Fruit fly (Drosophila melanogaster) whole organism, embryonic: Measurements from ENCODE around the gene RpS5b.

Experiments used
- CG10267 ChIP-seq: fragments of 200-800 bp; sonication (Bioruptor generic); optimal IDR thresholded peaks from 2 replicates; lab custom pipeline; 2018; ENCODE audit warnings: missing biosample characterization, mild to moderate bottlenecking, missing genetic modification characterization, moderate library complexity
- CG10321 ChIP-seq: fragments of 200-800 bp; sonication (Bioruptor generic); IDR thresholded peaks from 2 replicates; pipeline ENCODE4 v1.3.6; 2022; ENCODE audit warnings: missing biosample characterization, missing genetic modification characterization
- CG11093 ChIP-seq: fragments of 200-800 bp; sonication (Bioruptor generic); IDR thresholded peaks from 3 replicates; pipeline ENCODE4 v1.3.6; 2022; ENCODE audit warnings: missing biosample characterization, missing genetic modification characterization
- CG11696 ChIP-seq: fragments of 200-800 bp; sonication (Bioruptor generic); IDR thresholded peaks from 2 replicates; pipeline ENCODE4 v1.3.6; 2022; ENCODE audit warnings: missing biosample characterization, missing genetic modification characterization
- CG1792 ChIP-seq: fragments of 200-800 bp; sonication (Bioruptor generic); optimal IDR thresholded peaks from 2 replicates; lab custom pipeline; 2016; ENCODE audit warnings: missing biosample characterization, missing genetic modification characterization
- CG30020 ChIP-seq: fragments of 200-800 bp; optimal IDR thresholded peaks from 2 replicates; lab custom pipeline; 2019; ENCODE audit warnings: missing biosample characterization, mild to moderate bottlenecking, missing genetic modification characterization, moderate library complexity
- CG30403 ChIP-seq: fragments of 200-800 bp; sonication (Bioruptor generic); optimal IDR thresholded peaks from 3 replicates; lab custom pipeline; 2016; ENCODE audit warnings: missing biosample characterization, missing genetic modification characterization
- CG34422 ChIP-seq: fragments of 200-800 bp; sonication (Bioruptor generic); IDR thresholded peaks from 3 replicates; pipeline ENCODE4 v1.3.6; 2022; ENCODE audit warnings: missing biosample characterization, missing genetic modification characterization
- CG42726 ChIP-seq: fragments of 200-800 bp; sonication (Bioruptor generic); IDR thresholded peaks from 2 replicates; pipeline ENCODE4 v1.3.6; 2022; ENCODE audit warnings: missing biosample characterization, missing genetic modification characterization; ENCODE audit not compliant: partially characterized antibody
- CG4328 ChIP-seq: fragments of 200-800 bp; sonication (Bioruptor generic); optimal IDR thresholded peaks from 3 replicates; lab custom pipeline; 2017; ENCODE audit warnings: missing biosample characterization, missing genetic modification reagents, missing genetic modification characterization
- CG5953 ChIP-seq: fragments of 200-800 bp; sonication (Bioruptor generic); IDR thresholded peaks from 2 replicates; pipeline ENCODE4 v1.3.6; 2022; ENCODE audit warnings: missing biosample characterization, missing genetic modification characterization
- CG6683 ChIP-seq: fragments of 200-800 bp; sonication (Bioruptor generic); optimal IDR thresholded peaks from 2 replicates; lab custom pipeline; 2017; ENCODE audit warnings: missing biosample characterization, mild to moderate bottlenecking, missing genetic modification characterization, missing genetic modification reagents
- CG6813 ChIP-seq: fragments of 200-800 bp; sonication (Bioruptor generic); optimal IDR thresholded peaks from 2 replicates; lab custom pipeline; 2017; ENCODE audit warnings: missing biosample characterization, missing genetic modification characterization, mild to moderate bottlenecking, moderate library complexity, missing genetic modification reagents
- CG7963 ChIP-seq: fragments of 200-800 bp; sonication (Bioruptor generic); IDR thresholded peaks from 3 replicates; pipeline ENCODE4 v1.3.6; 2022; ENCODE audit warnings: missing biosample characterization, missing genetic modification characterization; ENCODE audit not compliant: partially characterized antibody
- CG9797 ChIP-seq: fragments of 200-800 bp; sonication (Bioruptor generic); optimal IDR thresholded peaks from 3 replicates; lab custom pipeline; 2018; ENCODE audit warnings: missing biosample characterization, mild to moderate bottlenecking, missing genetic modification characterization
- CHES-1-like ChIP-seq: fragments of 200-800 bp; sonication (Bioruptor generic); optimal IDR thresholded peaks from 2 replicates; lab custom pipeline; 2016; ENCODE audit warnings: missing biosample characterization, missing genetic modification characterization
- ERR ChIP-seq: fragments of 200-800 bp; sonication (Bioruptor generic); optimal IDR thresholded peaks from 2 replicates; lab custom pipeline; 2016; ENCODE audit warnings: missing biosample characterization, missing genetic modification characterization
- H15 ChIP-seq: fragments of 200-800 bp; sonication (Bioruptor generic); IDR thresholded peaks from 3 replicates; pipeline ENCODE4 v1.3.6; 2022; ENCODE audit warnings: missing biosample characterization, missing genetic modification characterization
- HLH3B ChIP-seq: fragments of 200-800 bp; sonication (Bioruptor generic); IDR thresholded peaks from 2 replicates; pipeline ENCODE4 v1.3.6; 2022; ENCODE audit warnings: missing biosample characterization, missing genetic modification characterization
- Hr39 ChIP-seq: fragments of >200 bp; optimal IDR thresholded peaks from 2 replicates; lab custom pipeline; 2017
- Kr ChIP-seq: fragments of 200-800 bp; sonication (Bioruptor generic); optimal IDR thresholded peaks from 2 replicates; lab custom pipeline; 2017; ENCODE audit warnings: missing biosample characterization, mild to moderate bottlenecking, missing genetic modification characterization
- Lim3 ChIP-seq: fragments of 200-800 bp; sonication (Bioruptor generic); IDR thresholded peaks from 2 replicates; pipeline ENCODE4 v1.3.6; 2022; ENCODE audit warnings: missing biosample characterization, missing genetic modification characterization
- Lpt ChIP-seq: fragments of >200 bp; optimal IDR thresholded peaks from 2 replicates; lab custom pipeline; 2018; ENCODE audit warnings: missing biosample characterization, missing genetic modification characterization
- MBD-R2 ChIP-seq: fragments of 200-800 bp; sonication (Bioruptor generic); IDR thresholded peaks from 2 replicates; pipeline ENCODE4 v1.3.6; 2022; ENCODE audit warnings: missing biosample characterization, missing genetic modification characterization
- Mes4 ChIP-seq: fragments of 200-800 bp; sonication (Bioruptor generic); optimal IDR thresholded peaks from 2 replicates; lab custom pipeline; 2016; ENCODE audit warnings: missing biosample characterization, missing genetic modification characterization
- NK7.1 ChIP-seq: fragments of 200-800 bp; sonication (Bioruptor generic); optimal IDR thresholded peaks from 3 replicates; lab custom pipeline; 2016; ENCODE audit warnings: missing biosample characterization, missing genetic modification characterization
- Neu2 ChIP-seq: fragments of 200-800 bp; sonication (Bioruptor generic); optimal IDR thresholded peaks from 3 replicates; lab custom pipeline; 2016; ENCODE audit warnings: missing biosample characterization, missing genetic modification characterization, borderline replicate concordance
- PHDP ChIP-seq: fragments of 200-800 bp; sonication (Bioruptor generic); optimal IDR thresholded peaks from 3 replicates; lab custom pipeline; 2018; ENCODE audit warnings: missing biosample characterization, mild to moderate bottlenecking, missing genetic modification characterization, moderate library complexity
- Pdp1 ChIP-seq, 2 experiments: fragments of 200-800 bp; sonication (Bioruptor generic); optimal IDR thresholded peaks; 3 replicates each; lab custom pipeline; 2016; ENCODE audit warnings: missing biosample characterization in 2 of 2, missing genetic modification characterization in 2 of 2, mild to moderate bottlenecking in 1 of 2, moderate library complexity in 1 of 2
- Rx ChIP-seq: fragments of 200-800 bp; sonication (Bioruptor generic); IDR thresholded peaks from 2 replicates; pipeline ENCODE4 v1.3.6; 2022; ENCODE audit warnings: missing biosample characterization, missing genetic modification characterization
- Scr ChIP-seq: fragments of 200-800 bp; sonication (Bioruptor generic); IDR thresholded peaks from 2 replicates; pipeline ENCODE4 v1.3.6; 2022; ENCODE audit warnings: missing biosample characterization, missing genetic modification characterization; ENCODE audit not compliant: partially characterized antibody
- Spps ChIP-seq: fragments of 200-800 bp; sonication (Bioruptor generic); optimal IDR thresholded peaks from 2 replicates; lab custom pipeline; 2018; ENCODE audit warnings: missing biosample characterization, mild to moderate bottlenecking, missing genetic modification characterization
- YL-1 ChIP-seq: fragments of 200-800 bp; sonication (Bioruptor generic); optimal IDR thresholded peaks from 3 replicates; lab custom pipeline; 2017; ENCODE audit warnings: missing biosample characterization, mild to moderate bottlenecking, missing genetic modification characterization
- bcd ChIP-seq: fragments of 200-800 bp; sonication (Bioruptor generic); optimal IDR thresholded peaks from 2 replicates; lab custom pipeline; 2017; ENCODE audit warnings: missing biosample characterization, mild to moderate bottlenecking, missing genetic modification characterization
- bsh ChIP-seq, 2 experiments: fragments of 200-800 bp; sonication (Bioruptor generic); optimal IDR thresholded peaks; 2 replicates each; lab custom pipeline; 2017 to 2018; ENCODE audit warnings: mild to moderate bottlenecking in 2 of 2, missing biosample characterization in 2 of 2, missing genetic modification characterization in 2 of 2, moderate library complexity in 1 of 2
- cg ChIP-seq: fragments of 200-800 bp; sonication (Bioruptor generic); optimal IDR thresholded peaks from 3 replicates; lab custom pipeline; 2019; ENCODE audit warnings: missing biosample characterization, mild to moderate bottlenecking, missing genetic modification characterization, moderate library complexity
- dati ChIP-seq: fragments of 200-800 bp; sonication (Bioruptor generic); IDR thresholded peaks from 2 replicates; pipeline ENCODE4 v1.3.6; 2022; ENCODE audit warnings: missing biosample characterization, missing genetic modification characterization
- en ChIP-seq: fragments of 200-800 bp; sonication (Bioruptor generic); optimal IDR thresholded peaks from 2 replicates; lab custom pipeline; 2016; ENCODE audit warnings: missing biosample characterization, missing genetic modification characterization
- ewg ChIP-seq: fragments of 200-800 bp; sonication (Bioruptor generic); optimal IDR thresholded peaks from 3 replicates; lab custom pipeline; 2017; ENCODE audit warnings: mild to moderate bottlenecking, missing biosample characterization, missing genetic modification reagents, missing genetic modification characterization
- gfzf ChIP-seq: fragments of 200-800 bp; sonication (Bioruptor generic); optimal IDR thresholded peaks from 2 replicates; lab custom pipeline; 2016; ENCODE audit warnings: missing biosample characterization, mild to moderate bottlenecking, missing genetic modification characterization, moderate library complexity
- ind ChIP-seq: fragments of 200-800 bp; sonication (Bioruptor generic); optimal IDR thresholded peaks from 3 replicates; lab custom pipeline; 2016; ENCODE audit warnings: missing biosample characterization, missing genetic modification characterization
- jigr1 ChIP-seq: fragments of 200-800 bp; sonication (Bioruptor generic); IDR thresholded peaks from 3 replicates; pipeline ENCODE4 v1.3.6; 2022; ENCODE audit warnings: missing biosample characterization, missing genetic modification characterization
- klu ChIP-seq: fragments of 200-800 bp; sonication (Bioruptor generic); IDR thresholded peaks from 2 replicates; pipeline ENCODE4 v1.3.6; 2022; ENCODE audit warnings: missing biosample characterization, missing genetic modification characterization
- maf-S ChIP-seq: fragments of 200-800 bp; sonication (Bioruptor generic); optimal IDR thresholded peaks from 2 replicates; lab custom pipeline; 2016; ENCODE audit warnings: missing biosample characterization, missing genetic modification characterization
- ranshi ChIP-seq: fragments of 200-800 bp; sonication (Bioruptor generic); IDR thresholded peaks from 2 replicates; pipeline ENCODE4 v1.3.6; 2022; ENCODE audit warnings: missing biosample characterization, missing genetic modification characterization
- rib ChIP-seq: fragments of 200-800 bp; sonication (Bioruptor generic); IDR thresholded peaks from 2 replicates; pipeline ENCODE4 v1.3.6; 2022; ENCODE audit warnings: missing biosample characterization, missing genetic modification characterization
- ro ChIP-seq: fragments of 200-800 bp; sonication (Bioruptor generic); IDR thresholded peaks from 2 replicates; pipeline ENCODE4 v1.3.6; 2022; ENCODE audit warnings: missing biosample characterization, missing genetic modification characterization
- seq ChIP-seq: fragments of 200-800 bp; sonication (Bioruptor generic); IDR thresholded peaks from 2 replicates; pipeline ENCODE4 v1.3.6; 2022; ENCODE audit warnings: missing biosample characterization, missing genetic modification characterization
- shn ChIP-seq: fragments of 200-800 bp; sonication (Bioruptor generic); optimal IDR thresholded peaks from 3 replicates; lab custom pipeline; 2016; ENCODE audit warnings: missing biosample characterization, missing genetic modification characterization
- slou ChIP-seq: fragments of 200-800 bp; sonication (Bioruptor generic); optimal IDR thresholded peaks from 3 replicates; lab custom pipeline; 2016; ENCODE audit warnings: missing biosample characterization, missing genetic modification characterization
- stwl ChIP-seq: fragments of 200-800 bp; sonication (Bioruptor generic); optimal IDR thresholded peaks from 3 replicates; lab custom pipeline; 2018; ENCODE audit warnings: missing biosample characterization, mild to moderate bottlenecking, missing genetic modification characterization, moderate library complexity

RpS5b gene

DNA sequence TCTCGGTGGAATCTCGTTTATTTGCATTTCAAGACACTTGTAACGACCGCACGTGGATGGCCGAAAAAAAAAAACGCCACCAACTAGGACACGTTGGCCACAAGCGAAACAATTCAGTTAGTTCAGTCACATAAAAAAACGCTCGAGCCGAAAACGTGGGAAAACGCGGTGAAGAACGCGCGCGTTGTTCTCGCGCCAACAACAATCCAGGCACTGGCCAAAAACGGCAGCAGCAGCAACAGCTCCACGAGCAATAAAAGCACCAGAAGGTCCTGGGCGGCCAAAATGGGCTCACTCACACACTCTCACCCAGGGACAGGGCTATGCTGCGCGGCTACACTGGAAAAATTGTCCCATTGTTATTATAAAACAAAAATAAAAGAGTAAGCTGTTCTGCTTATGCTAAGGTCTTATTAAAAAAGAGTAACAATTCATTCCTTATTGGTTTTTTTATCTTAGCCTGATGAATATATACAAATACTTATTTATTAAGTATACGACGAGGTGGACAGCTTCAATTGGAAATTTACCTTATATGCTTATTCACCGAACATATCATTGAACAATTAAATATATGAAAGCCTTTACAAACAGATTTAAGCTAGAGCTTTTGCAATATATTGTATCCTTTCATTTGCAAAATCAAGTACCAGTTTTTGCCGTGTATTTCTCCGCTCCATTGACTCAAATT lies 25.9 kb downstream of the RpS5b start, which contains the start of gene btsz (continued):
- TF ChIP-seq MBD-R2 (GFP tag; lab: Robert Waterston, UW) (no peak), CG5953 (no peak), CG11696 (GFP tag; lab: Robert Waterston, UW) (no peak), ind (GFP tag; lab: Kevin White, UChicago) (peak; percentile 44), slou (GFP tag; lab: Kevin White, UChicago) (no peak), Pdp1 (GFP tag; optimal IDR thresholded peaks at IDR 0.05; lab: Kevin White, UChicago) (peak in 1 of 2 experiments; percentile 24), CG6813 (GFP tag; lab: Kevin White, UChicago) (no peak), Hr39 (lab: Kevin White, UChicago) (no peak), CG30020 (no peak), CG10267 (tag; lab: Kevin White, UChicago) (no peak), stwl (tag; lab: Kevin White, UChicago) (no peak), jigr1 (GFP tag; lab: Robert Waterston, UW) (no peak), cg (GFP tag; lab: Kevin White, UChicago) (no peak), PHDP (peak; percentile 27), H15 (no peak), CHES-1-like (GFP tag; lab: Kevin White, UChicago) (no peak), shn (GFP tag; lab: Kevin White, UChicago) (no peak), maf-S (no peak), Rx (GFP tag; lab: Robert Waterston, UW) (no peak), CG4328 (peak; percentile 31), CG42726 (no peak), Mes4 (GFP tag; lab: Kevin White, UChicago) (no peak), dati (GFP tag; lab: Robert Waterston, UW) (no peak), ewg (no peak), gfzf (GFP tag; lab: Kevin White, UChicago) (no peak), Spps (tag; lab: Kevin White, UChicago) (no peak), en (no peak), Kr (no peak), CG7963 (GFP tag; lab: Robert Waterston, UW) (no peak), CG6683 (GFP tag; lab: Kevin White, UChicago) (peak; percentile 43), ranshi (no peak; the same call in 1 of the 2 replicates), NK7.1 (GFP tag; lab: Kevin White, UChicago) (no peak), CG34422 (GFP tag; lab: Robert Waterston, UW) (no peak), CG9797 (GFP tag; lab: Kevin White, UChicago) (no peak), bcd (GFP tag; lab: Kevin White, UChicago) (peak; percentile 54), seq (GFP tag; lab: Robert Waterston, UW) (no peak), ro (no peak), ERR (GFP tag; lab: Kevin White, UChicago) (no peak), Lim3 (GFP tag; lab: Robert Waterston, UW) (no peak), CG1792 (no peak), CG11093 (no peak), CG10321 (no peak), HLH3B (GFP tag; lab: Robert Waterston, UW) (no peak), CG30403 (peak; percentile 66), klu (GFP tag; lab: Robert Waterston, UW) (no peak), bsh (GFP tag; optimal IDR thresholded peaks at IDR 0.05; lab: Kevin White, UChicago) (no peak), Lpt (GFP tag; lab: Kevin White, UChicago) (no peak), rib (GFP tag; lab: Robert Waterston, UW) (no peak), Neu2 (no peak), Scr (no peak), YL-1 (GFP tag; lab: Kevin White, UChicago) (no peak)
